Fruit fly (Drosophila melanogaster): Measurements from ENCODE around the gene by.

by gene

dm6 chr3R:9532437-9533180, at the start of gene by:
TSS of gene by (minus strand) at chr3R:9533011.
- TF ChIP-seq kay (GFP tag; ENCODE audit: borderline replicate concordance): peak; percentile 56
- no peak for TF ChIP-seq Hr96 (GFP tag; optimal IDR thresholded peaks at IDR 0.05)
- peak; percentile 39 for TF ChIP-seq CG12768 (GFP tag; optimal IDR thresholded peaks at IDR 0.05)
- TF ChIP-seq ovo (GFP tag; optimal IDR thresholded peaks at IDR 0.05): peak; percentile 64
- TF ChIP-seq cic (GFP tag; optimal IDR thresholded peaks at IDR 0.05): peak; percentile 85

dm6 chr3R:9581973-9582372, 49.2 kb upstream of the by start:
- TF ChIP-seq CG33017 (tag; optimal IDR thresholded peaks at IDR 0.05): no peak
- TF ChIP-seq CG5204 (GFP tag; optimal IDR thresholded peaks at IDR 0.05): no peak
- TF ChIP-seq CG12768 (GFP tag; optimal IDR thresholded peaks at IDR 0.05): no peak
- TF ChIP-seq CG14711 (tag; optimal IDR thresholded peaks at IDR 0.05): no peak
- TF ChIP-seq tj (GFP tag; optimal IDR thresholded peaks at IDR 0.05): no peak
- TF ChIP-seq Crg-1 (GFP tag; optimal IDR thresholded peaks at IDR 0.05): no peak
- TF ChIP-seq CG7045 (GFP tag; optimal IDR thresholded peaks at IDR 0.05): no peak
- no peak for TF ChIP-seq CG1620 (GFP tag; optimal IDR thresholded peaks at IDR 0.05)
- no peak for TF ChIP-seq cic (GFP tag; optimal IDR thresholded peaks at IDR 0.05)

dm6 chr3R:9581089-9581520, 48.3 kb upstream of the by start, which contains the start of gene CG8301:
TSS of gene CG8301 (plus strand) at chr3R:9581306.
- TF ChIP-seq Hr96 (GFP tag; optimal IDR thresholded peaks at IDR 0.05) (no peak), cic (GFP tag; optimal IDR thresholded peaks at IDR 0.05) (peak; percentile 6), bab1 (GFP tag; optimal IDR thresholded peaks at IDR 0.05) (peak; percentile 61), CG5204 (GFP tag; optimal IDR thresholded peaks at IDR 0.05) (no peak), kay (GFP tag; ENCODE audit: borderline replicate concordance) (no peak), CG14711 (tag; optimal IDR thresholded peaks at IDR 0.05) (peak; percentile 6), tj (GFP tag; optimal IDR thresholded peaks at IDR 0.05) (peak; percentile 26), CG7101 (tag; optimal IDR thresholded peaks at IDR 0.05) (peak; percentile 25), CG12768 (GFP tag; optimal IDR thresholded peaks at IDR 0.05) (peak; percentile 36), Crg-1 (GFP tag; optimal IDR thresholded peaks at IDR 0.05) (no peak), CG11617 (GFP tag; optimal IDR thresholded peaks at IDR 0.05) (peak; percentile 26), Clk (GFP tag; optimal IDR thresholded peaks at IDR 0.05) (no peak), pad (GFP tag; optimal IDR thresholded peaks at IDR 0.05) (no peak), toe (GFP tag; optimal IDR thresholded peaks at IDR 0.05) (no peak), CG33017 (tag; optimal IDR thresholded peaks at IDR 0.05) (peak; percentile 29), CG7045 (GFP tag; optimal IDR thresholded peaks at IDR 0.05) (peak; percentile 22), Mnt (GFP tag; optimal IDR thresholded peaks at IDR 0.05) (no peak), ovo (GFP tag; optimal IDR thresholded peaks at IDR 0.05) (peak; percentile 97), cnc (optimal IDR thresholded peaks at IDR 0.05) (no peak), CG1620 (GFP tag; optimal IDR thresholded peaks at IDR 0.05) (peak; percentile 0)

- no peak for TF ChIP-seq kay (GFP tag; ENCODE audit: borderline replicate concordance)
- peak; percentile 97 for TF ChIP-seq Hr96 (GFP tag; optimal IDR thresholded peaks at IDR 0.05)
- TF ChIP-seq tj (GFP tag; optimal IDR thresholded peaks at IDR 0.05): peak; percentile 85
- TF ChIP-seq toe (GFP tag; optimal IDR thresholded peaks at IDR 0.05): peak; percentile 98
- TF ChIP-seq CG12768 (GFP tag; optimal IDR thresholded peaks at IDR 0.05): peak; percentile 96
- peak; percentile 98 for TF ChIP-seq CG1620 (GFP tag; optimal IDR thresholded peaks at IDR 0.05)
- TF ChIP-seq Clk (GFP tag; optimal IDR thresholded peaks at IDR 0.05): peak; percentile 88
- peak; percentile 95 for TF ChIP-seq CG7101 (tag; optimal IDR thresholded peaks at IDR 0.05)
- peak; percentile 90 for TF ChIP-seq bab1 (GFP tag; optimal IDR thresholded peaks at IDR 0.05)
- peak; percentile 86 for TF ChIP-seq cic (GFP tag; optimal IDR thresholded peaks at IDR 0.05)
- peak; percentile 89 for TF ChIP-seq pad (GFP tag; optimal IDR thresholded peaks at IDR 0.05)
- TF ChIP-seq ovo (GFP tag; optimal IDR thresholded peaks at IDR 0.05): peak; percentile 96
- no peak for TF ChIP-seq CG5204 (GFP tag; optimal IDR thresholded peaks at IDR 0.05)
- TF ChIP-seq Mnt (GFP tag; optimal IDR thresholded peaks at IDR 0.05): peak; percentile 95
- peak; percentile 98 for TF ChIP-seq CG11617 (GFP tag; optimal IDR thresholded peaks at IDR 0.05)
- peak; percentile 97 for TF ChIP-seq CG14711 (tag; optimal IDR thresholded peaks at IDR 0.05)
- TF ChIP-seq CG7045 (GFP tag; optimal IDR thresholded peaks at IDR 0.05): peak; percentile 96
- TF ChIP-seq Crg-1 (GFP tag; optimal IDR thresholded peaks at IDR 0.05): peak; percentile 97
- peak; percentile 89 for TF ChIP-seq CG33017 (tag; optimal IDR thresholded peaks at IDR 0.05)
- TF ChIP-seq cnc (optimal IDR thresholded peaks at IDR 0.05): no peak
Observed at dm6 chr3R:9577382-9578137, 44.7 kb upstream of the by start, which contains the start of the genes Kap-alpha3 and Son. TSS of gene Kap-alpha3 (minus strand) at chr3R:9577733. TSS of gene Son (plus strand) at chr3R:9578042.

dm6 chr3R:9573812-9574587, 41.2 kb upstream of the by start, which contains the start of gene CG9399:
TSS of gene CG9399 (minus strand) at chr3R:9574211.
- TF ChIP-seq CG5204 (GFP tag; optimal IDR thresholded peaks at IDR 0.05) (peak; percentile 98), ovo (GFP tag; optimal IDR thresholded peaks at IDR 0.05) (peak; percentile 93), Mnt (GFP tag; optimal IDR thresholded peaks at IDR 0.05) (peak; percentile 96), tj (GFP tag; optimal IDR thresholded peaks at IDR 0.05) (peak; percentile 95), kay (GFP tag; ENCODE audit: borderline replicate concordance) (no peak), Hr96 (GFP tag; optimal IDR thresholded peaks at IDR 0.05) (peak; percentile 93), Clk (GFP tag; optimal IDR thresholded peaks at IDR 0.05) (peak; percentile 97), CG12768 (GFP tag; optimal IDR thresholded peaks at IDR 0.05) (peak; percentile 98), Crg-1 (GFP tag; optimal IDR thresholded peaks at IDR 0.05) (peak; percentile 98), CG7101 (tag; optimal IDR thresholded peaks at IDR 0.05) (peak; percentile 99), cic (GFP tag; optimal IDR thresholded peaks at IDR 0.05) (peak; percentile 78), CG11617 (GFP tag; optimal IDR thresholded peaks at IDR 0.05) (peak; percentile 99), CG1620 (GFP tag; optimal IDR thresholded peaks at IDR 0.05) (peak; percentile 99), bab1 (GFP tag; optimal IDR thresholded peaks at IDR 0.05) (peak; percentile 97), toe (GFP tag; optimal IDR thresholded peaks at IDR 0.05) (peak; percentile 97), CG33017 (tag; optimal IDR thresholded peaks at IDR 0.05) (peak; percentile 98), pad (GFP tag; optimal IDR thresholded peaks at IDR 0.05) (peak; percentile 92), cnc (optimal IDR thresholded peaks at IDR 0.05) (no peak), CG14711 (tag; optimal IDR thresholded peaks at IDR 0.05) (peak; percentile 97), CG7045 (GFP tag; optimal IDR thresholded peaks at IDR 0.05) (peak; percentile 98)

Measured in whole organism, adult.